Worm (Caenorhabditis elegans): ENCODE measurements around the gene pah-1.

Gene pah-1

DNA sequence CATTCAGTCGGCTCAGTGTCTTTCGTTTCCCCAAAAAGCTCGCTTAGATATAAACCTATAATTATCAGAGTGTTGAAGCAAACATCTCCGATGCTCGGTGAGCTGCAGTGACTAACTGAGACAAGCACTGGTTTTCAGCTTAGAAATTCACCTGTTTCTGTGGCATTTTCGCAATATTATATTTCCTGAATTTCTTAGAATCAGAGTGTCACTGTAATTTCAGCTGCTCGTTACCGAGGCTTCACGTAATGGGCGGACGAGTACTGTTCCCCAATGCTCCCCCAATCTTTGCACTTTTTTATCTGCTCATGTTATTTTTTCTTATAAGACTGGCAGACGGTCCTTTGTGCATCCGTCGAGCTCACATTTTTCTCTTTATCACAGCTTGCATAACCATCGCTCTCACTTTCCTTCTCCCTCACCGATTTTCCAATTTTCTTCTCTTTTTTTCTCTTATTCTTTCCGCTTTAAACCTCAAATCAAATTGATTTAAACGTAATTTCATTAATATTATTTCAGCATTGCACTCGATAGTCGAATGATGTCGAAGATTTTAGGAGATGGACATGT is 44.8 kb downstream of the pah-1 start, which contains the start of gene trcs-2:
TSS of gene trcs-2 (plus strand) at position 520 of the 570 bp plus-strand sequence.
- no peak for TF ChIP-seq nhr-2 (tag; optimal IDR thresholded peaks at IDR 0.05)
- TF ChIP-seq ztf-11 (tag; optimal IDR thresholded peaks at IDR 0.05), result no peak
- TF ChIP-seq mep-1 (tag; optimal IDR thresholded peaks at IDR 0.05), result no peak
- TF ChIP-seq ceh-39 (tag; optimal IDR thresholded peaks at IDR 0.05), result no peak
- TF ChIP-seq sem-2 (GFP tag; optimal IDR thresholded peaks at IDR 0.05), result no peak
- TF ChIP-seq ces-1 (GFP tag; optimal IDR thresholded peaks at IDR 0.05), result no peak
- TF ChIP-seq lsy-2 (tag; optimal IDR thresholded peaks at IDR 0.05), result no peak
- TF ChIP-seq unc-120 (tag; optimal IDR thresholded peaks at IDR 0.05; ENCODE audit: poor library complexity, severe bottlenecking), result no peak
- TF ChIP-seq drap-1 (GFP tag; optimal IDR thresholded peaks at IDR 0.05), result no peak
- no peak for TF ChIP-seq nhr-76 (tag; optimal IDR thresholded peaks at IDR 0.05)
- no peak for TF ChIP-seq pha-4 (tag; optimal IDR thresholded peaks at IDR 0.05)
- no peak for TF ChIP-seq unc-62 (GFP tag; optimal IDR thresholded peaks at IDR 0.05)

DNA sequence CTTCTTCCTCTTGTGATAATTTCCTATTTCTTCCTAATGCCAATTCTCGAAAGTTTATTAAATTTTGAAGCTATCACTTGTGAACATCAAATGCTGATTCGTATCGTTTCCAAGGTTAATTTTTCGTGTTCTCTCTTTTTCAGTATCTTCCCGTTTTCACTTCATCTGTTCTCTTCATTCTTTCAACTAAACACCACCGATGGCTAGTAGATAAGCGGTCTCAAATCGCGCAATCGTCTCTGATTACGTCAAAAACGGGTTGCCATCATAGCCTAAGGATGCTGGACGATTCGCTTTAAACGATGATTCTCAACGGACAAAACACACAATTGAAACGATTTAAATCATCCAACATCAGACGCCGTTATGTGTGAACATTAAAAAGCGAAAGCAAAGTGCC is 49.2 kb downstream of the pah-1 start:
- no peak for TF ChIP-seq lin-32 (GFP tag; optimal IDR thresholded peaks at IDR 0.05)
- TF ChIP-seq nhr-237 (tag; optimal IDR thresholded peaks at IDR 0.05), result no peak
- TF ChIP-seq mep-1 (tag; optimal IDR thresholded peaks at IDR 0.05), result no peak
- TF ChIP-seq elt-1 (tag; optimal IDR thresholded peaks at IDR 0.05; ENCODE audit: borderline replicate concordance, insufficient read depth), result peak; percentile 64
- TF ChIP-seq lin-13 (tag; optimal IDR thresholded peaks at IDR 0.05), result no peak
- TF ChIP-seq lsy-2 (tag; optimal IDR thresholded peaks at IDR 0.05), result no peak

- TF ChIP-seq drap-1 (GFP tag; optimal IDR thresholded peaks at IDR 0.05) (no peak), ztf-11 (tag; optimal IDR thresholded peaks at IDR 0.05) (no peak), ceh-43 (GFP tag; optimal IDR thresholded peaks at IDR 0.05) (peak; percentile 48), nhr-237 (tag; optimal IDR thresholded peaks at IDR 0.05) (no peak), mab-5 (tag; optimal IDR thresholded peaks at IDR 0.05) (no peak), ceh-83 (GFP tag; optimal IDR thresholded peaks at IDR 0.05) (no peak), lin-32 (GFP tag; optimal IDR thresholded peaks at IDR 0.05) (no peak), cnd-1 (tag; optimal IDR thresholded peaks at IDR 0.05) (peak; percentile 31), blmp-1 (tag; optimal IDR thresholded peaks at IDR 0.05) (no peak), lsy-2 (tag; optimal IDR thresholded peaks at IDR 0.05) (peak; percentile 49), mls-2 (tag; optimal IDR thresholded peaks at IDR 0.05) (no peak), unc-62 (GFP tag; optimal IDR thresholded peaks at IDR 0.05) (no peak), elt-1 (tag; optimal IDR thresholded peaks at IDR 0.05; ENCODE audit: borderline replicate concordance, insufficient read depth) (peak; percentile 47), mep-1 (tag; optimal IDR thresholded peaks at IDR 0.05) (peak; percentile 81), unc-120 (tag; optimal IDR thresholded peaks at IDR 0.05; ENCODE audit: poor library complexity, severe bottlenecking) (peak; percentile 34), ham-2 (GFP tag; optimal IDR thresholded peaks at IDR 0.05) (peak; percentile 34), sem-2 (GFP tag; optimal IDR thresholded peaks at IDR 0.05) (no peak), M03D4.4 (tag; optimal IDR thresholded peaks at IDR 0.05) (peak; percentile 43), ces-1 (GFP tag; optimal IDR thresholded peaks at IDR 0.05) (peak; percentile 62), zip-8 (tag; optimal IDR thresholded peaks at IDR 0.05) (no peak), hlh-1 (tag; optimal IDR thresholded peaks at IDR 0.05) (peak; percentile 17)
Observed at ce11 chrII:8716231-8716878, 50.4 kb downstream of the pah-1 start, which contains the start of the genes cyn-11 and T01B7.5. Gene cyn-11, minus strand, starts transcription at chrII:8716281. Gene T01B7.5, plus strand, starts transcription at chrII:8716828.

DNA sequence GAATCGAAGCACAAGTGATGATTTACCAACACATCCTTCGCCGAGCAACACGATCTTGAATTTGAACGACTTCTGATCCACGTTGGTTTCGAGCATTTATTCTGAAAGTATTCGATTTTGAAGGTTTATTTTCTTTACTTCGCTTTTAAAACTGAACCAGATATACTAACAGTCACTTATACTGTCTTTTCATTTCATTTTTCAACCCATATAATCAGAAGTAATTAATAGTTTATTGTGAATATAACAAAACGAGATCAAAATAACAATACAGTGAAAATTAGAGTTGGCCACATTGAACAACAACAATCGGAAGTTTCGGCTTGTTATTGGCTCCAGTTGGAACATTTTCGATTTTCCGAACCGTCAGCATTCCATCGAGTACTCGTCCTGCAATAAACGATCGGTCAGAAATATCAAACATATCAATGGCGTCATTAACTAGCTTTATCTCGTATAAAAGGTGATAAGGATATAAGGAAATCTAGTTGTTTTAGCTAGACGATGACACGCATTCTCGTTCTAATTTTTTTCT is 51.8 kb downstream of the pah-1 start, which contains the start of the genes rab-21 and T01B7.13:
TSS of gene rab-21 (minus strand) at position 101 of the 535 bp plus-strand sequence.
TSS of gene T01B7.13 (plus strand) at position 485 of the 535 bp plus-strand sequence.
- TF ChIP-seq nhr-237 (tag; optimal IDR thresholded peaks at IDR 0.05), result no peak
- TF ChIP-seq ham-2 (GFP tag; optimal IDR thresholded peaks at IDR 0.05), result no peak
- no peak for TF ChIP-seq zip-8 (tag; optimal IDR thresholded peaks at IDR 0.05)
- TF ChIP-seq elt-3 (tag; optimal IDR thresholded peaks at IDR 0.05), result no peak
- TF ChIP-seq nhr-2 (tag; optimal IDR thresholded peaks at IDR 0.05), result no peak
- no peak for TF ChIP-seq flh-1 (GFP tag; optimal IDR thresholded peaks at IDR 0.05)
- TF ChIP-seq ceh-83 (GFP tag; optimal IDR thresholded peaks at IDR 0.05), result no peak
- no peak for TF ChIP-seq tbx-8 (GFP tag; optimal IDR thresholded peaks at IDR 0.05)
- TF ChIP-seq nhr-12 (tag; optimal IDR thresholded peaks at IDR 0.05), result no peak
- no peak for TF ChIP-seq mep-1 (tag; optimal IDR thresholded peaks at IDR 0.05)
- no peak for TF ChIP-seq ces-1 (GFP tag; optimal IDR thresholded peaks at IDR 0.05)
- no peak for TF ChIP-seq mls-2 (tag; optimal IDR thresholded peaks at IDR 0.05)
- no peak for TF ChIP-seq pha-4 (tag; optimal IDR thresholded peaks at IDR 0.05)
- no peak for TF ChIP-seq cnd-1 (tag; optimal IDR thresholded peaks at IDR 0.05)
- TF ChIP-seq lin-13 (tag; optimal IDR thresholded peaks at IDR 0.05), result no peak
- no peak for TF ChIP-seq M03D4.4 (tag; optimal IDR thresholded peaks at IDR 0.05)
- no peak for TF ChIP-seq snpc-4 (tag; optimal IDR thresholded peaks at IDR 0.05)
- no peak for TF ChIP-seq sptf-1 (tag; optimal IDR thresholded peaks at IDR 0.05)
- no peak for TF ChIP-seq drap-1 (GFP tag; optimal IDR thresholded peaks at IDR 0.05)
- no peak for TF ChIP-seq nhr-76 (tag; optimal IDR thresholded peaks at IDR 0.05)
